Fruit fly (Drosophila melanogaster) Kc167 (cell line): ENCODE results near the gene Rbp9.

Source experiments
- Myc ChIP-seq: fragments of >200 bp; optimal IDR thresholded peaks from 2 replicates; lab custom pipeline; 2017; ENCODE audit warnings: missing external identifiers
- Sin3A ChIP-seq: fragments of >200 bp; optimal IDR thresholded peaks from 2 replicates; lab custom pipeline; 2018; ENCODE audit warnings: missing external identifiers
- h ChIP-seq: fragments of >200 bp; optimal IDR thresholded peaks from 3 replicates; lab custom pipeline; 2018; ENCODE audit warnings: missing external identifiers
- psq ChIP-seq: fragments of >200 bp; optimal IDR thresholded peaks from 2 replicates; lab custom pipeline; 2017; ENCODE audit warnings: missing external identifiers
- ttk ChIP-seq: sonication (Bioruptor generic); optimal IDR thresholded peaks from 2 replicates; lab custom pipeline; 2017; ENCODE audit warnings: missing external identifiers

DNA sequence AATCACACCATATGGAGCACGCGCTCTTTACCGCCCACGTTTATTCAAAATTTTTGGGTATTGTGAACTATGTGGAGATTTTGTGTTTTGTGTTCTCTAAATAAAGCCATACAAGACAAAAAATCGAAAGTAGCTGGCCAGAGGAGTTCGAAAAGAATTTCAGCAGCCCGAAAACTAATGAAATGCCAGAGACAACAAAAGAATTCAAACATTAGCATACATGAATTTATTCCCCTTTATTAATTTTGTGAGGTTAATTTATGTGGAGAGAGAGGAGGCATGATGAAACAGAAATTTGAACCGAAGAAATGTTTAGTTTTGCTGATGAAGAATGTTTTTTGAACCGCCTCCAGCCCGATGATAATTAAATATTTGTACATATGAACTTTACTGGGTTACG, 51.6 kb downstream of the Rbp9 start:
- TF ChIP-seq Myc (lab: Kevin White, UChicago), result no peak
- no peak for TF ChIP-seq psq (lab: Kevin White, UChicago)
- TF ChIP-seq ttk (lab: Kevin White, UChicago), result no peak
- no peak for TF ChIP-seq Sin3A (lab: Kevin White, UChicago)
- TF ChIP-seq h, result no peak
